Fruit fly (Drosophila melanogaster): ENCODE measurements around the gene CG5126.
A peak's percentile ranks its signal among the peaks of the same experiment; 100 is the strongest.

The CG5126 gene

DNA sequence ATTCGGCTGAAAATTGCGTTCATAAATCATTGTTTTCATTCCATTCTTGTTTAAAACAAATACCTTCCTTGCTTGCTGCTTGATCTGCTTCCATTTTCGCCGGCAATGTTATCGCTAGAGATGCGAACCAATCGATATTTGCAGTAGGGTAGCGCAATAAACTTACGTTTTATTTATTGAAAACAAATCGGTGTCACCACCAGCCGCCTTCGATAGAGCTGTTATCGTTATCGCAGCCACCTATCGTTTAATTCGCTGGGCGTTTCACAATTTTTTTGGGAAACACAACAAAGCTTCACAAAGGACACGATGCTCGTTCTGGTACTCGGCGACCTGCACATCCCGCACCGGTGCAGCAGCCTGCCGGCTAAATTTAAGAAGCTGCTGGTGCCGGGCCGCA lies 33.3 kb downstream of the CG5126 start, which contains the start of the genes Tfb4 and Vps29 (continued):
- TF ChIP-seq sob (GFP tag; IDR thresholded peaks at IDR 0.05) (peak; percentile 70), lbe (GFP tag; optimal IDR thresholded peaks at IDR 0.05) (no peak), CG1603 (tag; optimal IDR thresholded peaks at IDR 0.05) (no peak), CG13424 (tag; optimal IDR thresholded peaks at IDR 0.05) (peak; percentile 36), Lhr (GFP tag; optimal IDR thresholded peaks at IDR 0.05) (no peak), pan (optimal IDR thresholded peaks at IDR 0.05) (no peak), pan (GFP tag; optimal IDR thresholded peaks at IDR 0.05 in 1 of 2, IDR thresholded peaks at IDR 0.05 in 1 of 2) (peak in 1 of 2 experiments; percentile 52), Scr (GFP tag; IDR thresholded peaks at IDR 0.05; ENCODE audit: partially characterized antibody) (peak; percentile 80), CG1832 (GFP tag; optimal IDR thresholded peaks at IDR 0.05) (no peak), insv (GFP tag; optimal IDR thresholded peaks at IDR 0.05) (no peak), CG14050 (GFP tag; IDR thresholded peaks at IDR 0.05) (no peak), vfl (GFP tag; optimal IDR thresholded peaks at IDR 0.05) (peak; percentile 52), H2.0 (GFP tag; IDR thresholded peaks at IDR 0.05) (peak; percentile 46; the same call in 1 of the 2 replicates), sna (GFP tag; IDR thresholded peaks at IDR 0.05; ENCODE audit: partially characterized antibody) (peak; percentile 89), CG7271 (tag; optimal IDR thresholded peaks at IDR 0.05) (peak; percentile 42), CG8290 (GFP tag; optimal IDR thresholded peaks at IDR 0.05) (no peak), CG8290 (tag; optimal IDR thresholded peaks at IDR 0.05) (no peak), stc (GFP tag; IDR thresholded peaks at IDR 0.05) (no peak), Sry-β (GFP tag; optimal IDR thresholded peaks at IDR 0.05) (no peak), Oli (tag; optimal IDR thresholded peaks at IDR 0.05) (no peak), oc (tag; optimal IDR thresholded peaks at IDR 0.05) (no peak), kah (GFP tag; optimal IDR thresholded peaks at IDR 0.05) (no peak), CG10147 (GFP tag; optimal IDR thresholded peaks at IDR 0.05) (no peak), CG30431 (GFP tag; optimal IDR thresholded peaks at IDR 0.05) (no peak), CG10366 (GFP tag; IDR thresholded peaks at IDR 0.05) (peak; percentile 41; the same call in 1 of the 2 replicates), Dek (tag; optimal IDR thresholded peaks at IDR 0.05) (no peak), aop (GFP tag; IDR thresholded peaks at IDR 0.05) (no peak), Gsc (GFP tag; IDR thresholded peaks at IDR 0.05) (no peak), Bgb (GFP tag; IDR thresholded peaks at IDR 0.05; ENCODE audit: partially characterized antibody) (peak; percentile 94), Lim3 (GFP tag; IDR thresholded peaks at IDR 0.05) (no peak), CG17361 (GFP tag; IDR thresholded peaks at IDR 0.05) (no peak), az2 (GFP tag; optimal IDR thresholded peaks at IDR 0.05) (peak; percentile 26), fd96Cb (tag; optimal IDR thresholded peaks at IDR 0.05) (no peak), CG3281 (GFP tag; optimal IDR thresholded peaks at IDR 0.05) (no peak), CG4282 (GFP tag; optimal IDR thresholded peaks at IDR 0.05) (no peak), CG3065 (GFP tag; optimal IDR thresholded peaks at IDR 0.05) (peak; percentile 18), chif (GFP tag; optimal IDR thresholded peaks at IDR 0.05) (peak in 1 of 2 experiments; percentile 17), gt (GFP tag; IDR thresholded peaks at IDR 0.05) (no peak), dati (GFP tag; IDR thresholded peaks at IDR 0.05) (no peak), inv (GFP tag; IDR thresholded peaks at IDR 0.05; ENCODE audit: partially characterized antibody) (peak; percentile 68), CG5180 (GFP tag; optimal IDR thresholded peaks at IDR 0.05) (no peak), Stat92E (GFP tag; optimal IDR thresholded peaks at IDR 0.05) (no peak), Med (GFP tag) (peak; percentile 97), CG6654 (GFP tag; optimal IDR thresholded peaks at IDR 0.05) (no peak), odd (GFP tag; optimal IDR thresholded peaks at IDR 0.05) (no peak), kay (GFP tag; optimal IDR thresholded peaks at IDR 0.05) (no peak), Myb (GFP tag; optimal IDR thresholded peaks at IDR 0.05) (peak; percentile 36), HHEX (GFP tag; optimal IDR thresholded peaks at IDR 0.05) (no peak), NfI (GFP tag; optimal IDR thresholded peaks at IDR 0.05) (peak; percentile 51), CG17328 (GFP tag; IDR thresholded peaks at IDR 0.05) (peak; percentile 33; the same call in 1 of the 2 replicates), CG30403 (GFP tag; optimal IDR thresholded peaks at IDR 0.05) (peak; percentile 51)

Measured in whole organism, embryonic.